Fruit fly (Drosophila melanogaster) whole organism, embryonic: ENCODE measurements around the gene Usp14.
A peak's percentile ranks its signal among the peaks of the same experiment; 100 is the strongest.

Experiments
- Ada2b ChIP-seq: fragments of 200-800 bp; sonication (Bioruptor generic); IDR thresholded peaks from 2 replicates; pipeline ENCODE4 v1.3.6; 2022; ENCODE audit warnings: missing biosample characterization, missing genetic modification characterization
- Bteb2 ChIP-seq: fragments of 200-800 bp; sonication (Bioruptor generic); optimal IDR thresholded peaks from 2 replicates; lab custom pipeline; 2016; ENCODE audit warnings: missing biosample characterization, missing genetic modification characterization
- CG10654 ChIP-seq: fragments of 200-800 bp; sonication (Bioruptor generic); optimal IDR thresholded peaks from 2 replicates; lab custom pipeline; 2016; ENCODE audit warnings: missing biosample characterization, missing genetic modification characterization
- CG10979 ChIP-seq: fragments of 200-800 bp; sonication (Bioruptor generic); optimal IDR thresholded peaks from 2 replicates; lab custom pipeline; 2018; ENCODE audit warnings: missing biosample characterization, mild to moderate bottlenecking, missing genetic modification characterization, moderate library complexity
- CG13424 ChIP-seq: fragments of 200-800 bp; sonication (Bioruptor generic); optimal IDR thresholded peaks from 2 replicates; lab custom pipeline; 2019; ENCODE audit warnings: missing biosample characterization, mild to moderate bottlenecking, missing genetic modification characterization, moderate library complexity
- CG14710 ChIP-seq: fragments of 200-800 bp; sonication (Bioruptor generic); optimal IDR thresholded peaks from 3 replicates; lab custom pipeline; 2019; ENCODE audit warnings: missing biosample characterization, mild to moderate bottlenecking, missing genetic modification characterization, moderate library complexity
- CG14965 ChIP-seq: fragments of 200-800 bp; sonication (Bioruptor generic); optimal IDR thresholded peaks from 2 replicates; lab custom pipeline; 2016; ENCODE audit warnings: missing biosample characterization, missing genetic modification characterization, borderline replicate concordance
- CG15696 ChIP-seq: fragments of 200-800 bp; sonication (Bioruptor generic); optimal IDR thresholded peaks from 2 replicates; lab custom pipeline; 2019; ENCODE audit warnings: missing biosample characterization, mild to moderate bottlenecking, missing genetic modification characterization, moderate library complexity
- CG17359 ChIP-seq: fragments of 200-800 bp; sonication (Bioruptor generic); optimal IDR thresholded peaks from 3 replicates; lab custom pipeline; 2018; ENCODE audit warnings: missing biosample characterization, mild to moderate bottlenecking, missing genetic modification characterization, moderate library complexity
- CG2129 ChIP-seq: fragments of 200-800 bp; sonication (Bioruptor generic); IDR thresholded peaks from 2 replicates; pipeline ENCODE4 v1.3.6; 2022; ENCODE audit warnings: missing biosample characterization, missing genetic modification characterization; ENCODE audit not compliant: partially characterized antibody
- CG2199 ChIP-seq: fragments of 200-800 bp; sonication (Bioruptor generic); IDR thresholded peaks from 3 replicates; pipeline ENCODE4 v1.3.6; 2022; ENCODE audit warnings: missing biosample characterization, missing genetic modification characterization
- CG32767 ChIP-seq: fragments of 200-800 bp; sonication (Bioruptor generic); IDR thresholded peaks from 2 replicates; pipeline ENCODE4 v1.3.6; 2022; ENCODE audit warnings: missing biosample characterization, missing genetic modification characterization
- CG4854 ChIP-seq: fragments of 200-800 bp; sonication (Bioruptor generic); optimal IDR thresholded peaks from 2 replicates; lab custom pipeline; 2016; ENCODE audit warnings: missing biosample characterization, missing genetic modification characterization, inconsistent platforms
- Dad ChIP-seq: fragments of 200-800 bp; sonication (Bioruptor generic); optimal IDR thresholded peaks from 3 replicates; lab custom pipeline; 2016; ENCODE audit warnings: missing biosample characterization, missing genetic modification characterization
- Dbx ChIP-seq: fragments of 200-800 bp; sonication (Bioruptor generic); IDR thresholded peaks from 3 replicates; pipeline ENCODE4 v1.3.6; 2022; ENCODE audit warnings: missing biosample characterization, missing genetic modification characterization
- Doc2 ChIP-seq: fragments of 200-800 bp; sonication (Bioruptor generic); IDR thresholded peaks from 2 replicates; pipeline ENCODE4 v1.3.6; 2022; ENCODE audit warnings: missing biosample characterization, missing genetic modification characterization
- E2f1 ChIP-seq: fragments of 200-800 bp; sonication (Bioruptor generic); IDR thresholded peaks from 2 replicates; pipeline ENCODE4 v1.3.6; 2022; ENCODE audit warnings: missing biosample characterization, missing genetic modification characterization
- Ets65A ChIP-seq: fragments of 200-800 bp; sonication (Bioruptor generic); peaks from one replicate; lab custom pipeline; 2016; ENCODE audit warnings: missing biosample characterization, missing genetic modification characterization
- Hmr ChIP-seq: fragments of 200-800 bp; sonication (Bioruptor generic); optimal IDR thresholded peaks from 3 replicates; lab custom pipeline; 2017; ENCODE audit warnings: mild to moderate bottlenecking, missing biosample characterization, missing genetic modification reagents, missing genetic modification characterization
- Nf-YB ChIP-seq: fragments of 200-800 bp; sonication (Bioruptor generic); optimal IDR thresholded peaks from 3 replicates; lab custom pipeline; 2019; ENCODE audit warnings: missing biosample characterization, mild to moderate bottlenecking, missing genetic modification characterization, moderate library complexity
- Pdp1 ChIP-seq, 2 experiments: fragments of 200-800 bp; sonication (Bioruptor generic); optimal IDR thresholded peaks; 3 replicates each; lab custom pipeline; 2016; ENCODE audit warnings: missing biosample characterization in 2 of 2, missing genetic modification characterization in 2 of 2, mild to moderate bottlenecking in 1 of 2, moderate library complexity in 1 of 2
- Six4 ChIP-seq: fragments of 200-800 bp; sonication (Bioruptor generic); optimal IDR thresholded peaks from 2 replicates; lab custom pipeline; 2016; ENCODE audit warnings: missing biosample characterization, missing genetic modification characterization
- TFAM ChIP-seq: fragments of 200-800 bp; sonication (Bioruptor generic); optimal IDR thresholded peaks from 2 replicates; lab custom pipeline; 2017; ENCODE audit warnings: missing biosample characterization, missing genetic modification characterization, inconsistent platforms
- Tbp ChIP-seq: fragments of >200 bp; optimal IDR thresholded peaks from 2 replicates; lab custom pipeline; 2018; ENCODE audit warnings: missing biosample characterization, missing genetic modification characterization
- YL-1 ChIP-seq: fragments of 200-800 bp; sonication (Bioruptor generic); optimal IDR thresholded peaks from 3 replicates; lab custom pipeline; 2017; ENCODE audit warnings: missing biosample characterization, mild to moderate bottlenecking, missing genetic modification characterization
- ara ChIP-seq: fragments of 200-800 bp; sonication (Bioruptor generic); IDR thresholded peaks from 2 replicates; pipeline ENCODE4 v1.3.6; 2022; ENCODE audit warnings: missing biosample characterization, missing genetic modification characterization
- ase ChIP-seq: fragments of 200-800 bp; sonication (Bioruptor generic); IDR thresholded peaks from 3 replicates; pipeline ENCODE4 v1.3.6; 2022; ENCODE audit warnings: missing biosample characterization, missing genetic modification characterization
- ato ChIP-seq: fragments of 200-800 bp; sonication (Bioruptor generic); IDR thresholded peaks from 2 replicates; pipeline ENCODE4 v1.3.6; 2022; ENCODE audit warnings: missing biosample characterization, missing genetic modification characterization; ENCODE audit not compliant: partially characterized antibody
- bowl ChIP-seq: fragments of 200-800 bp; sonication (Bioruptor generic); IDR thresholded peaks from 2 replicates; pipeline ENCODE4 v1.3.6; 2022; ENCODE audit warnings: missing biosample characterization, missing genetic modification characterization
- chinmo ChIP-seq: fragments of 200-800 bp; sonication (Bioruptor generic); IDR thresholded peaks from 4 replicates; pipeline ENCODE4 v1.3.6; 2022; ENCODE audit warnings: missing biosample characterization, missing genetic modification characterization; ENCODE audit not compliant: partially characterized antibody
- ci ChIP-seq: fragments of 200-800 bp; sonication (Bioruptor generic); IDR thresholded peaks from 3 replicates; pipeline ENCODE4 v1.3.6; 2022; ENCODE audit warnings: missing biosample characterization, missing genetic modification characterization
- dmrt11E ChIP-seq: fragments of 200-800 bp; sonication (Bioruptor generic); optimal IDR thresholded peaks from 3 replicates; lab custom pipeline; 2018; ENCODE audit warnings: missing biosample characterization, mild to moderate bottlenecking, missing genetic modification characterization, moderate library complexity
- fu2 ChIP-seq: fragments of 200-800 bp; sonication (Bioruptor generic); optimal IDR thresholded peaks from 2 replicates; lab custom pipeline; 2016; ENCODE audit warnings: missing biosample characterization, missing genetic modification characterization
- gce ChIP-seq: fragments of 200-800 bp; sonication (Bioruptor generic); IDR thresholded peaks from 3 replicates; pipeline ENCODE4 v1.3.6; 2022; ENCODE audit warnings: missing biosample characterization, missing genetic modification characterization
- gcm ChIP-seq: fragments of 200-800 bp; sonication (Bioruptor generic); optimal IDR thresholded peaks from 2 replicates; lab custom pipeline; 2019; ENCODE audit warnings: missing biosample characterization, mild to moderate bottlenecking, missing genetic modification characterization, moderate library complexity
- gem ChIP-seq: fragments of 200-800 bp; sonication (Bioruptor generic); optimal IDR thresholded peaks from 2 replicates; lab custom pipeline; 2019; ENCODE audit warnings: missing biosample characterization, mild to moderate bottlenecking, missing genetic modification characterization, moderate library complexity
- hth ChIP-seq: fragments of >200 bp; optimal IDR thresholded peaks from 2 replicates; lab custom pipeline; 2017; ENCODE audit warnings: inconsistent platforms
- inv ChIP-seq: fragments of 200-800 bp; sonication (Bioruptor generic); IDR thresholded peaks from 2 replicates; pipeline ENCODE4 v1.3.6; 2022; ENCODE audit warnings: missing biosample characterization, missing genetic modification characterization; ENCODE audit not compliant: partially characterized antibody
- lilli ChIP-seq: fragments of 200-800 bp; sonication (Bioruptor generic); optimal IDR thresholded peaks from 3 replicates; lab custom pipeline; 2016; ENCODE audit warnings: missing biosample characterization, missing genetic modification characterization
- maf-S ChIP-seq: fragments of 200-800 bp; sonication (Bioruptor generic); optimal IDR thresholded peaks from 2 replicates; lab custom pipeline; 2016; ENCODE audit warnings: missing biosample characterization, missing genetic modification characterization
- mirr ChIP-seq: fragments of 200-800 bp; sonication (Bioruptor generic); optimal IDR thresholded peaks from 3 replicates; lab custom pipeline; 2018; ENCODE audit warnings: missing biosample characterization, mild to moderate bottlenecking, missing genetic modification characterization
- nerfin-2 ChIP-seq: fragments of 200-800 bp; sonication (Bioruptor generic); IDR thresholded peaks from 2 replicates; pipeline ENCODE4 v1.3.6; 2022; ENCODE audit warnings: missing biosample characterization, missing genetic modification characterization; ENCODE audit not compliant: partially characterized antibody
- pan ChIP-seq, 4 experiments: fragments of >200 bp in 3 of 4; fragments of 200-800 bp in 1 of 4; sonication (Bioruptor generic) in 1 of 4; optimal IDR thresholded peaks in 3 of 4; IDR thresholded peaks in 1 of 4; 2 replicates each; pipeline versions ENCODE4 v1.3.6 to Lab custom; 2017 to 2022; ENCODE audit warnings: missing biosample characterization in 2 of 4, missing genetic modification characterization in 2 of 4, mixed read lengths in 1 of 4
- pfk ChIP-seq: fragments of 200-800 bp; sonication (Bioruptor generic); optimal IDR thresholded peaks from 2 replicates; lab custom pipeline; 2018; ENCODE audit warnings: missing biosample characterization, mild to moderate bottlenecking, missing genetic modification characterization, moderate library complexity
- pros ChIP-seq: fragments of 200-800 bp; sonication (Bioruptor generic); optimal IDR thresholded peaks from 3 replicates; lab custom pipeline; 2019; ENCODE audit warnings: missing biosample characterization, mild to moderate bottlenecking, missing genetic modification characterization, moderate library complexity
- pzg ChIP-seq: fragments of 200-800 bp; sonication (Bioruptor generic); optimal IDR thresholded peaks from 3 replicates; lab custom pipeline; 2018; ENCODE audit warnings: missing biosample characterization, mild to moderate bottlenecking, missing genetic modification characterization, moderate library complexity
- ro ChIP-seq: fragments of 200-800 bp; sonication (Bioruptor generic); IDR thresholded peaks from 2 replicates; pipeline ENCODE4 v1.3.6; 2022; ENCODE audit warnings: missing biosample characterization, missing genetic modification characterization
- schlank ChIP-seq: fragments of 200-800 bp; sonication (Bioruptor generic); optimal IDR thresholded peaks from 2 replicates; lab custom pipeline; 2018; ENCODE audit warnings: missing biosample characterization, mild to moderate bottlenecking, missing genetic modification characterization
- sna ChIP-seq: fragments of 200-800 bp; sonication (Bioruptor generic); IDR thresholded peaks from 2 replicates; pipeline ENCODE4 v1.3.6; 2022; ENCODE audit warnings: missing biosample characterization, missing genetic modification characterization; ENCODE audit not compliant: partially characterized antibody

Gene Usp14

dm6 chr2L:10362408-10363067 lies 48.3 kb upstream of the Usp14 start, which contains the start of the genes Cand1 and pim (continued):
- TF ChIP-seq YL-1 (peak; percentile 52), ro (no peak), ci (no peak), CG15696 (no peak), schlank (tag; lab: Kevin White, UChicago) (no peak), CG14710 (tag; lab: Kevin White, UChicago) (peak; percentile 77), ara (GFP tag; lab: Robert Waterston, UW) (no peak), lilli (no peak), CG2129 (0 out of 2 replicates have a peak, but pooled peaks have one; percentile 16), bowl (no peak), inv (peak; percentile 55), TFAM (GFP tag; lab: Kevin White, UChicago) (no peak), Ets65A (GFP tag; lab: Kevin White, UChicago) (no peak), CG10654 (GFP tag; lab: Kevin White, UChicago) (no peak), maf-S (GFP tag; lab: Kevin White, UChicago) (no peak), CG13424 (tag; lab: Kevin White, UChicago) (peak; percentile 43), CG2199 (GFP tag; lab: Robert Waterston, UW) (no peak), pan (optimal IDR thresholded peaks at IDR 0.05; lab: Kevin White, UChicago) (no peak), pan (GFP tag; optimal IDR thresholded peaks at IDR 0.05 in 1 of 2, IDR thresholded peaks at IDR 0.05 in 1 of 2) (no peak), hth (lab: Kevin White, UChicago) (no peak), CG17359 (no peak), pfk (peak; percentile 90), Nf-YB (GFP tag; lab: Kevin White, UChicago) (no peak), CG10979 (tag; lab: Kevin White, UChicago) (no peak), gem (tag; lab: Kevin White, UChicago) (no peak), Dbx (no peak), chinmo (GFP tag; lab: Robert Waterston, UW) (0 out of 4 replicates have a peak, but pooled peaks have one; percentile 38), Dad (GFP tag; lab: Kevin White, UChicago) (no peak), pzg (GFP tag; lab: Kevin White, UChicago) (peak; percentile 58), Doc2 (no peak), nerfin-2 (GFP tag; lab: Robert Waterston, UW) (no peak), fu2 (no peak), Tbp (GFP tag; lab: Kevin White, UChicago) (no peak), CG32767 (GFP tag; lab: Robert Waterston, UW) (no peak), E2f1 (GFP tag; lab: Robert Waterston, UW) (no peak), ase (no peak), Six4 (no peak), CG14965 (no peak), gcm (GFP tag; lab: Kevin White, UChicago) (no peak), Ada2b (GFP tag; lab: Robert Waterston, UW) (no peak), Hmr (GFP tag; lab: Kevin White, UChicago) (no peak), Bteb2 (GFP tag; lab: Kevin White, UChicago) (no peak), ato (no peak), pros (GFP tag; lab: Kevin White, UChicago) (no peak), Pdp1 (GFP tag; optimal IDR thresholded peaks at IDR 0.05; lab: Kevin White, UChicago) (no peak), CG4854 (GFP tag; lab: Kevin White, UChicago) (no peak), mirr (GFP tag; lab: Kevin White, UChicago) (no peak), dmrt11E (tag; lab: Kevin White, UChicago) (peak; percentile 36), gce (GFP tag; lab: Robert Waterston, UW) (no peak), sna (GFP tag; lab: Robert Waterston, UW) (no peak)
